Fruit fly (Drosophila melanogaster) whole organism, adult: ENCODE data around the gene Cpr62Bb.

ENCODE experiments used
- CG1620 ChIP-seq: fragments of 200-800 bp; sonication (Bioruptor generic); optimal IDR thresholded peaks from 2 replicates; lab custom pipeline; 2016; ENCODE audit warnings: missing biosample characterization, missing genetic modification characterization
- CG33017 ChIP-seq: fragments of 200-800 bp; sonication (Bioruptor generic); optimal IDR thresholded peaks from 2 replicates; lab custom pipeline; 2018; ENCODE audit warnings: missing biosample characterization, mild to moderate bottlenecking, missing genetic modification characterization, moderate library complexity
- bab1 ChIP-seq: fragments of 200-800 bp; sonication (Bioruptor generic); optimal IDR thresholded peaks from 3 replicates; lab custom pipeline; 2019; ENCODE audit warnings: missing biosample characterization, mild to moderate bottlenecking, missing genetic modification characterization, moderate library complexity
- cnc ChIP-seq, 2 experiments: fragments of >200 bp; optimal IDR thresholded peaks; 2 replicates each; lab custom pipeline; 2017
- ovo ChIP-seq: fragments of 200-800 bp; sonication (Bioruptor generic); optimal IDR thresholded peaks from 2 replicates; lab custom pipeline; 2016; ENCODE audit warnings: missing biosample characterization, missing genetic modification characterization
- tj ChIP-seq: fragments of 200-800 bp; sonication (Bioruptor generic); optimal IDR thresholded peaks from 3 replicates; lab custom pipeline; 2017; ENCODE audit warnings: missing biosample characterization, mild to moderate bottlenecking, missing genetic modification characterization, moderate library complexity

dm6 chr3L:1855491-1855890 lies 20.5 kb upstream of the Cpr62Bb start, which contains the start of gene CNMa:
- TF ChIP-seq ovo (GFP tag; lab: Kevin White, UChicago) (no peak), cnc (optimal IDR thresholded peaks at IDR 0.05; lab: Kevin White, UChicago) (no peak), tj (GFP tag; lab: Kevin White, UChicago) (no peak), bab1 (GFP tag; lab: Kevin White, UChicago) (no peak), CG33017 (tag; lab: Kevin White, UChicago) (no peak), CG1620 (no peak)
